Fruit fly (Drosophila melanogaster): ENCODE results near the gene CG9801.

The CG9801 gene

DNA sequence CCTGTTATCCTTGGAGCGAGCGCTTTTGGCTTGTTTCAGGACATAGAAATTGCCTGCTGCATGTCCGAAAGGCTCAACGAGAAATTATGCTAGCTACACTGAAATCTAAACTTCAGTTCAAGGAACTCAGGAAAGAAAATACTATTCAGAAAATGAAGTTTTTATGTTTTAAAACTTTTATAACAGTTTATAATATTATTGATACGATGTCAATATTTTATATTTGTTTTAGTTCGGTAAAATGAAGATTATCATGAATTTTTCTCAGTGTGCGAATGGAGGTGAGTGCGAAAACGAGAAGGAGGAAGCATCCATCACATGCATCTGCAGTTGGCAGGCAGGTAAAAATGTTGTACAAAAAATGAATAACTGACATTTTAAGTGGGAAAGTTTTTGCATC is 1.1 kb downstream of the CG9801 start (continued):
- TF ChIP-seq trem (tag; optimal IDR thresholded peaks at IDR 0.05) (peak; percentile 65), fd3F (GFP tag; optimal IDR thresholded peaks at IDR 0.05) (peak; percentile 8), gce (GFP tag; IDR thresholded peaks at IDR 0.05) (0 out of 3 replicates have a peak, but pooled peaks have one; percentile 26), NC2β (GFP tag; optimal IDR thresholded peaks at IDR 0.05) (peak; percentile 14), CG6254 (GFP tag; optimal IDR thresholded peaks at IDR 0.05) (peak; percentile 20), fd96Cb (tag; optimal IDR thresholded peaks at IDR 0.05) (peak; percentile 44), H15 (GFP tag; IDR thresholded peaks at IDR 0.05) (peak; percentile 36; the same call in 1 of the 3 replicates), mam (GFP tag; optimal IDR thresholded peaks at IDR 0.05) (no peak), schlank (tag; optimal IDR thresholded peaks at IDR 0.05) (no peak), gcm (GFP tag; optimal IDR thresholded peaks at IDR 0.05) (peak; percentile 53), zf30C (GFP tag; optimal IDR thresholded peaks at IDR 0.05) (peak; percentile 24), CG6813 (GFP tag; optimal IDR thresholded peaks at IDR 0.05) (peak; percentile 45), CG12236 (GFP tag; optimal IDR thresholded peaks at IDR 0.05) (no peak), dati (GFP tag; IDR thresholded peaks at IDR 0.05) (no peak), jigr1 (GFP tag; IDR thresholded peaks at IDR 0.05) (no peak), CG16813 (GFP tag; IDR thresholded peaks at IDR 0.05; ENCODE audit: partially characterized antibody) (no peak), tup (GFP tag; optimal IDR thresholded peaks at IDR 0.05) (no peak), CG17359 (tag; optimal IDR thresholded peaks at IDR 0.05) (peak; percentile 67), Asciz (GFP tag; optimal IDR thresholded peaks at IDR 0.05) (peak; percentile 58), NK7.1 (GFP tag; optimal IDR thresholded peaks at IDR 0.05) (peak; percentile 23), Nf-YA (GFP tag; IDR thresholded peaks at IDR 0.05) (peak; percentile 54), CG1024 (GFP tag; IDR thresholded peaks at IDR 0.05) (peak; percentile 42; the same call in 1 of the 2 replicates), Drgx (GFP tag; IDR thresholded peaks at IDR 0.05) (peak; percentile 81), CG8290 (GFP tag; optimal IDR thresholded peaks at IDR 0.05) (peak; percentile 54), CG8290 (tag; optimal IDR thresholded peaks at IDR 0.05) (no peak), CG8359 (GFP tag; optimal IDR thresholded peaks at IDR 0.05; ENCODE audit: borderline replicate concordance) (no peak), phol (tag; optimal IDR thresholded peaks at IDR 0.05) (peak; percentile 73), slbo (GFP tag; IDR thresholded peaks at IDR 0.05) (peak; percentile 54; the same call in 1 of the 2 replicates), CG17328 (GFP tag; IDR thresholded peaks at IDR 0.05) (peak; percentile 71), CG43689 (GFP tag; IDR thresholded peaks at IDR 0.05) (0 out of 2 replicates have a peak, but pooled peaks have one; percentile 34), CG3407 (GFP tag; optimal IDR thresholded peaks at IDR 0.05) (peak; percentile 44), gsb-n (tag; optimal IDR thresholded peaks at IDR 0.05) (peak; percentile 65), C15 (GFP tag; IDR thresholded peaks at IDR 0.05) (no peak), stc (GFP tag; IDR thresholded peaks at IDR 0.05) (peak; percentile 72), dmrt11E (tag; optimal IDR thresholded peaks at IDR 0.05) (peak; percentile 71), Hmx (GFP tag; optimal IDR thresholded peaks at IDR 0.05) (no peak), Hr51 (GFP tag; optimal IDR thresholded peaks at IDR 0.05) (peak in 1 of 2 experiments; percentile 80), dysf (GFP tag; IDR thresholded peaks at IDR 0.05) (peak; percentile 54; the same call in 1 of the 3 replicates), CG12299 (tag; optimal IDR thresholded peaks at IDR 0.05) (peak; percentile 30), ara (GFP tag; IDR thresholded peaks at IDR 0.05) (peak; percentile 56; the same call in 1 of the 2 replicates), CG1233 (GFP tag; optimal IDR thresholded peaks at IDR 0.05) (peak; percentile 6), wek (GFP tag; optimal IDR thresholded peaks at IDR 0.05) (no peak), al (GFP tag; IDR thresholded peaks at IDR 0.05) (0 out of 2 replicates have a peak, but pooled peaks have one; percentile 22), yki (optimal IDR thresholded peaks at IDR 0.05) (no peak), grau (tag; optimal IDR thresholded peaks at IDR 0.05) (peak; percentile 73), eve (GFP tag; optimal IDR thresholded peaks at IDR 0.05) (peak in 1 of 2 experiments; percentile 84), insv (GFP tag; optimal IDR thresholded peaks at IDR 0.05) (no peak), CG6854 (GFP tag; optimal IDR thresholded peaks at IDR 0.05) (peak; percentile 15), pb (GFP tag; optimal IDR thresholded peaks at IDR 0.05) (no peak), CG4617 (GFP tag; optimal IDR thresholded peaks at IDR 0.05; ENCODE audit: borderline replicate concordance) (peak; percentile 17), Neu2 (GFP tag; optimal IDR thresholded peaks at IDR 0.05; ENCODE audit: borderline replicate concordance) (no peak)
